Worm (Caenorhabditis elegans): ENCODE results near the gene daf-3.

DNA sequence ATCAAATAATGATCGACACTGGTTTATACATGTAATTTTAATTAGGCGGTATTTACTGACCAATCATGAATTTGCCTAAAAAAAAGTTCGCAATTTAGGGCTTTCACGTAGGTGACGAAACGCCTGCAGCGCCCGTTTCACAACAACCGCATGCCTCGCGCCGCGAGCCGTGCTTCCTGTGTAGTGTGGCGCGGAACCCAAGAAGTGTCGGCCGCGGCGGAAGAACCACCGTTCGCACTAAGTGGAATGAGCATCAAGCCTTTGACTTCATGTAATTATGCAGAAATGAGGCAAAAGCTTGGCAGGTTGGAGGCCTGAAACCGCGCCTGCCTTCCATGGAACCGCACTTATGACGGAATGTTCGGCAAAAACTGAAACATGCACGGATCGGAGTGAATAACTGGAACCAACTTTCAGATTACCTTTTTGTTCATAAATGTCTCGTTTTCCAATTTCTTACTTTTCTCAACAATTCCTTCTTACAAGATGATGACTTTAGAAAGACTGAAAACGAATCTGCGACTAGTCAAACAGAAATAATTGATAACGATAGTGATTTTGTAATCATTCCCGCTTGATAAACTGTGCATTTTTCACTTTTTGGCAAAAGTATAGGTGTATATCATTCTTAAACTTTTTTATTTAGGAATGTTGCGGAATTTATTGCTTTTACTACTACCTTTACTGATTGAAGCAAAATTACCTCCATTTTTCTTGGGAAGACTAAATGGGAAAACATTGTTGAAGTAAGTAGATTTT is 46.9 kb upstream of the daf-3 start, which contains the start of gene F56F10.1:
- TF ChIP-seq tag-97 (GFP tag; IDR thresholded peaks at IDR 0.05) (no peak), pha-4 (GFP tag; IDR thresholded peaks at IDR 0.05) (no peak), pha-4 (tag; optimal IDR thresholded peaks at IDR 0.05) (no peak), R02D3.7 (tag; optimal IDR thresholded peaks at IDR 0.05) (no peak), nhr-77 (tag; optimal IDR thresholded peaks at IDR 0.05) (no peak)

Measured in whole organism, L4 larva.